Worm (Caenorhabditis elegans) whole organism, young adult: Measurements from ENCODE around the gene aps-2.

Source experiments
- B0019.2 ChIP-seq: fragments of 200-800 bp; sonication (Bioruptor generic); conservative IDR thresholded peaks from 2 replicates; pipeline ENCODE4 v1.3.6; 2022; ENCODE audit warnings: missing genetic modification reagents, missing genetic modification characterization, missing compliant biosample characterization
- B0035.1 ChIP-seq: sonication (generic microtip); optimal IDR thresholded peaks from 2 replicates; lab custom pipeline; 2016; ENCODE audit warnings: missing genetic modification characterization, mild to moderate bottlenecking, missing compliant biosample characterization, missing genotype, missing genetic modification reagents
- B0261.1 ChIP-seq: sonication (generic microtip); optimal IDR thresholded peaks from 2 replicates; lab custom pipeline; 2016; ENCODE audit warnings: mild to moderate bottlenecking, missing genetic modification characterization, moderate library complexity, missing compliant biosample characterization
- B0336.3 ChIP-seq: fragments of 200-800 bp; sonication (Bioruptor generic); IDR thresholded peaks from 2 replicates; pipeline ENCODE4 v1.3.6; 2022; ENCODE audit warnings: missing genetic modification characterization, missing compliant biosample characterization
- C06A6.2 ChIP-seq: fragments of 200-800 bp; sonication (Bioruptor generic); conservative IDR thresholded peaks from 2 replicates; pipeline ENCODE4 v1.3.6; 2022; ENCODE audit warnings: missing genetic modification characterization, missing compliant biosample characterization
- C17E4.6 ChIP-seq: fragments of 200-800 bp; sonication (Bioruptor generic); IDR thresholded peaks from 2 replicates; pipeline ENCODE4 v1.3.6; 2022; ENCODE audit warnings: missing genetic modification reagents, missing genetic modification characterization, missing compliant biosample characterization
- F10E7.11 ChIP-seq: sonication (generic microtip); optimal IDR thresholded peaks from 2 replicates; lab custom pipeline; 2017; ENCODE audit warnings: mild to moderate bottlenecking, missing genetic modification characterization, moderate library complexity, missing compliant biosample characterization
- F23B12.7 ChIP-seq: sonication (generic microtip); optimal IDR thresholded peaks from 2 replicates; lab custom pipeline; 2017; ENCODE audit warnings: missing genetic modification characterization, mild to moderate bottlenecking, missing compliant biosample characterization, antibody characterized with exemption, moderate library complexity; ENCODE audit not compliant: insufficient read depth
- F37B4.10 ChIP-seq: fragments of 200-800 bp; sonication (Bioruptor generic); IDR thresholded peaks from 2 replicates; pipeline ENCODE4 v1.3.6; 2022; ENCODE audit warnings: missing genetic modification characterization, missing compliant biosample characterization
- F55B11.4 ChIP-seq: sonication (generic microtip); optimal IDR thresholded peaks from 2 replicates; lab custom pipeline; 2016; ENCODE audit warnings: missing compliant biosample characterization, missing genetic modification characterization, borderline replicate concordance; ENCODE audit not compliant: insufficient read depth
- K12H6.12 ChIP-seq: fragments of 200-800 bp; sonication (Bioruptor generic); optimal IDR thresholded peaks from 2 replicates; lab custom pipeline; 2018; ENCODE audit warnings: mild to moderate bottlenecking, missing genetic modification characterization, missing compliant biosample characterization
- Y56A3A.18 ChIP-seq: fragments of 200-800 bp; sonication (Bioruptor generic); IDR thresholded peaks from 2 replicates; pipeline ENCODE4 v1.3.6; 2022; ENCODE audit warnings: missing genetic modification reagents, missing genetic modification characterization, missing compliant biosample characterization
- attf-3 ChIP-seq: fragments of 200-800 bp; sonication (Bioruptor generic); conservative IDR thresholded peaks from 2 replicates; pipeline ENCODE4 v1.3.6; 2022; ENCODE audit warnings: missing genetic modification reagents, missing genetic modification characterization, missing compliant biosample characterization
- attf-5 ChIP-seq: fragments of 200-800 bp; sonication (Bioruptor generic); optimal IDR thresholded peaks from 2 replicates; lab custom pipeline; 2018; ENCODE audit warnings: mild to moderate bottlenecking, missing genetic modification characterization, missing compliant biosample characterization
- attf-6 ChIP-seq: fragments of 200-800 bp; sonication (Bioruptor generic); IDR thresholded peaks from 2 replicates; pipeline ENCODE4 v1.3.6; 2022; ENCODE audit warnings: missing genetic modification reagents, missing genetic modification characterization, missing compliant biosample characterization
- bed-2 ChIP-seq: fragments of 200-800 bp; sonication (Bioruptor generic); IDR thresholded peaks from 2 replicates; pipeline ENCODE4 v1.3.6; 2022; ENCODE audit warnings: missing genetic modification reagents, missing genetic modification characterization, missing compliant biosample characterization
- cebp-1 ChIP-seq, 2 experiments: fragments of 200-800 bp in 1 of 2; sonication (Bioruptor generic) in 1 of 2; sonication (generic microtip) in 1 of 2; IDR thresholded peaks in 1 of 2; optimal IDR thresholded peaks in 1 of 2; 2 replicates each; pipeline versions ENCODE4 v1.3.6 to Lab custom; 2017 to 2022; ENCODE audit warnings: missing compliant biosample characterization in 2 of 2, missing genetic modification characterization in 2 of 2, mild to moderate bottlenecking in 1 of 2, missing genetic modification reagents in 1 of 2, moderate library complexity in 1 of 2
- ceh-27 ChIP-seq: fragments of 200-800 bp; sonication (Bioruptor generic); optimal IDR thresholded peaks from 2 replicates; lab custom pipeline; 2018; ENCODE audit warnings: mild to moderate bottlenecking, missing genetic modification characterization, moderate library complexity, missing compliant biosample characterization
- dpff-1 ChIP-seq: sonication (generic microtip); optimal IDR thresholded peaks from 2 replicates; lab custom pipeline; 2017; ENCODE audit warnings: mild to moderate bottlenecking, missing genetic modification characterization, missing compliant biosample characterization
- ekl-4 ChIP-seq: fragments of 200-800 bp; sonication (Bioruptor generic); IDR thresholded peaks from 2 replicates; pipeline ENCODE4 v1.3.6; 2022; ENCODE audit warnings: missing genetic modification reagents, missing genetic modification characterization, missing compliant biosample characterization
- fkh-3 ChIP-seq: sonication (generic microtip); optimal IDR thresholded peaks from 2 replicates; lab custom pipeline; 2016; ENCODE audit warnings: mild to moderate bottlenecking, missing genetic modification characterization, missing compliant biosample characterization
- gei-17 ChIP-seq: fragments of 200-800 bp; sonication (Bioruptor generic); optimal IDR thresholded peaks from 2 replicates; lab custom pipeline; 2018; ENCODE audit warnings: mild to moderate bottlenecking, missing genetic modification characterization, missing compliant biosample characterization
- hlh-12 ChIP-seq: sonication (generic microtip); optimal IDR thresholded peaks from 2 replicates; lab custom pipeline; 2016; ENCODE audit warnings: missing genetic modification characterization, missing compliant biosample characterization
- hlh-26 ChIP-seq: fragments of 200-800 bp; sonication (Bioruptor generic); conservative IDR thresholded peaks from 2 replicates; pipeline ENCODE4 v1.3.6; 2022; ENCODE audit warnings: missing genetic modification reagents, missing genetic modification characterization, missing compliant biosample characterization
- hmg-1.2 ChIP-seq: fragments of 200-800 bp; sonication (Bioruptor generic); IDR thresholded peaks from 2 replicates; pipeline ENCODE4 v1.3.6; 2022; ENCODE audit warnings: missing genetic modification reagents, missing genetic modification characterization, missing compliant biosample characterization
- hsf-1 ChIP-seq: fragments of 200-800 bp; sonication (Bioruptor generic); IDR thresholded peaks from 2 replicates; pipeline ENCODE4 v1.3.6; 2022; ENCODE audit warnings: missing genetic modification reagents, missing genetic modification characterization, missing compliant biosample characterization
- let-526 ChIP-seq: fragments of 200-800 bp; sonication (Bioruptor generic); IDR thresholded peaks from 2 replicates; pipeline ENCODE4 v1.3.6; 2022; ENCODE audit warnings: missing genetic modification reagents, missing genetic modification characterization, missing compliant biosample characterization
- lin-40 ChIP-seq: sonication (generic microtip); optimal IDR thresholded peaks from 2 replicates; lab custom pipeline; 2016; ENCODE audit warnings: missing genetic modification characterization, mild to moderate bottlenecking, missing compliant biosample characterization, missing genotype, missing genetic modification reagents
- lin-54 ChIP-seq: fragments of 200-800 bp; sonication (Bioruptor generic); optimal IDR thresholded peaks from 2 replicates; lab custom pipeline; 2018; ENCODE audit warnings: mild to moderate bottlenecking, missing genetic modification characterization, missing compliant biosample characterization
- lsl-1 ChIP-seq: fragments of 200-800 bp; sonication (Bioruptor generic); optimal IDR thresholded peaks from 2 replicates; lab custom pipeline; 2018; ENCODE audit warnings: mild to moderate bottlenecking, missing genetic modification characterization, moderate library complexity, missing compliant biosample characterization
- lsy-27 ChIP-seq: sonication (generic microtip); optimal IDR thresholded peaks from 2 replicates; lab custom pipeline; 2017; ENCODE audit warnings: missing genetic modification characterization, mild to moderate bottlenecking, missing compliant biosample characterization, antibody characterized with exemption, missing genotype, borderline replicate concordance; ENCODE audit not compliant: insufficient read depth
- nfyb-1 ChIP-seq: fragments of 200-800 bp; sonication (Bioruptor generic); IDR thresholded peaks from 2 replicates; pipeline ENCODE4 v1.3.6; 2022; ENCODE audit warnings: missing genetic modification reagents, missing genetic modification characterization, missing compliant biosample characterization
- nhr-120 ChIP-seq: fragments of 200-800 bp; sonication (Bioruptor generic); IDR thresholded peaks from 2 replicates; pipeline ENCODE4 v1.3.6; 2022; ENCODE audit warnings: missing genetic modification characterization, missing compliant biosample characterization
- pbrm-1 ChIP-seq: fragments of 200-800 bp; sonication (Bioruptor generic); IDR thresholded peaks from 2 replicates; pipeline ENCODE4 v1.3.6; 2022; ENCODE audit warnings: missing genetic modification reagents, missing genetic modification characterization, missing compliant biosample characterization
- sdz-38 ChIP-seq: sonication (generic microtip); optimal IDR thresholded peaks from 2 replicates; lab custom pipeline; 2016; ENCODE audit warnings: missing genotype, missing genetic modification characterization, missing compliant biosample characterization
- sptf-2 ChIP-seq: fragments of 200-800 bp; sonication (Bioruptor generic); optimal IDR thresholded peaks from 2 replicates; lab custom pipeline; 2018; ENCODE audit warnings: mild to moderate bottlenecking, missing genetic modification characterization, missing compliant biosample characterization
- unc-62 ChIP-seq: fragments of 150-350 bp; optimal IDR thresholded peaks from 2 replicates; lab custom pipeline; 2014; ENCODE audit warnings: missing biosample characterization, missing genetic modification reagents, missing genetic modification characterization
- xnd-1 ChIP-seq: sonication (generic microtip); optimal IDR thresholded peaks from 2 replicates; lab custom pipeline; 2016; ENCODE audit warnings: missing genotype, missing genetic modification reagents, missing genetic modification characterization, missing compliant biosample characterization
- ztf-18 ChIP-seq: sonication (generic microtip); optimal IDR thresholded peaks from 2 replicates; lab custom pipeline; 2016; ENCODE audit warnings: missing genotype, mild to moderate bottlenecking, missing genetic modification characterization, missing compliant biosample characterization

Gene aps-2

ce11 chrX:4427387-4427786, 30.7 kb upstream of the aps-2 start:
- TF ChIP-seq C06A6.2 (GFP tag; lab: Robert Waterston, UW) = no peak
- no peak for TF ChIP-seq B0035.1 (tag; lab: Kevin White, UChicago)
- TF ChIP-seq C17E4.6 (GFP tag; lab: Robert Waterston, UW) = no peak
- no peak for TF ChIP-seq unc-62 (GFP tag; lab: Kevin White, UChicago)
- TF ChIP-seq hlh-12 (tag; lab: Kevin White, UChicago) = no peak
- no peak for TF ChIP-seq dpff-1 (tag; lab: Kevin White, UChicago)
- TF ChIP-seq nhr-120 (GFP tag; lab: Robert Waterston, UW) = no peak
- TF ChIP-seq bed-2 (GFP tag; lab: Robert Waterston, UW) = no peak
- TF ChIP-seq lsy-27 (tag; lab: Kevin White, UChicago) = no peak
- no peak for TF ChIP-seq fkh-3

DNA sequence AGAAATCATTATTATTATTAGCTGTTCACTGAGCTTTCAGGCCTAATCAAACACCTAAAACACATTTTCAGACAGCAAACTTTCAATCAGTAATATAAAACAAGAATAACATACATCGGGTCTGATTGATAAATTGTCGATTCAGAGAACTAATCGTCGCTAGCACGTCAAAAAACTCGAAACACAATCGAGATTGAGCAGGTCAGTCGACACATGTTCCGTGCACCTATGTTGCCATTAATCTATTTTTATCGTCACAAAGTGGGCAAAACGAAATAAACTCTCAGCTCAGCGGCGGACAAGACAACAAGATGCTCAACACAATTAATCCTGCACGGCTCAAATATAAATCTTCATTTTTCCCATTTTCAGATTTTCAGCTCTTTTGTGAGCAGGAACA, 28.7 kb upstream of the aps-2 start:
- TF ChIP-seq ceh-27 (no peak), hlh-26 (GFP tag; lab: Robert Waterston, UW) (no peak), attf-6 (GFP tag; lab: Robert Waterston, UW) (no peak), pbrm-1 (GFP tag; lab: Robert Waterston, UW) (no peak), cebp-1 (GFP tag; IDR thresholded peaks at IDR 0.05; lab: Robert Waterston, UW) (no peak), cebp-1 (tag; optimal IDR thresholded peaks at IDR 0.05; lab: Kevin White, UChicago) (no peak), attf-3 (GFP tag; lab: Robert Waterston, UW) (no peak), hsf-1 (GFP tag; lab: Robert Waterston, UW) (no peak), K12H6.12 (tag; lab: Kevin White, UChicago) (no peak), lsy-27 (tag; lab: Kevin White, UChicago) (no peak), gei-17 (GFP tag; lab: Kevin White, UChicago) (no peak), let-526 (GFP tag; lab: Robert Waterston, UW) (no peak), lin-54 (GFP tag; lab: Kevin White, UChicago) (no peak), B0261.1 (no peak), lsl-1 (GFP tag; lab: Kevin White, UChicago) (no peak), F55B11.4 (tag; lab: Kevin White, UChicago) (no peak), xnd-1 (no peak), B0336.3 (GFP tag; lab: Robert Waterston, UW) (no peak)

DNA sequence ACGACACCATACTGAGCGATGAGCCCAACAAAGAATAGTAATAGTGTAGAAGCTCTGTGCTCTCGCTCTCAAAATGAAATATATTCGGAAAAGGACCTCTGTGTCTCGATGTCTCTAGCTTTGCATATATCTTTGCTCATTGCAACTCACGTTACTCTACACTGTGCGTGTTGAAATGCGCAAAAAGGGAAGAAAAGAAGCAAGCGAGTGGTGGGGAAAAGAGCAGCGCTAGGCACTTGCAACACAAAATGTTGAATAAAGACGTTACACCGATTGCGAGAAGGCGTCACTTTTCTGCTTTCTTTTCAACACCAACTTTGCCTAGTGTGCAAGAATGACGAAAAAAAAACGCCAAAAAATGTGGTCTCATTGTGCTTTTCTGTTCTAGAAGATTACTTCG, 23.5 kb upstream of the aps-2 start:
- TF ChIP-seq nfyb-1 (GFP tag; lab: Robert Waterston, UW) (0 out of 2 replicates have a peak, but pooled peaks have one; percentile 25), lin-40 (tag; lab: Kevin White, UChicago) (no peak)

DNA sequence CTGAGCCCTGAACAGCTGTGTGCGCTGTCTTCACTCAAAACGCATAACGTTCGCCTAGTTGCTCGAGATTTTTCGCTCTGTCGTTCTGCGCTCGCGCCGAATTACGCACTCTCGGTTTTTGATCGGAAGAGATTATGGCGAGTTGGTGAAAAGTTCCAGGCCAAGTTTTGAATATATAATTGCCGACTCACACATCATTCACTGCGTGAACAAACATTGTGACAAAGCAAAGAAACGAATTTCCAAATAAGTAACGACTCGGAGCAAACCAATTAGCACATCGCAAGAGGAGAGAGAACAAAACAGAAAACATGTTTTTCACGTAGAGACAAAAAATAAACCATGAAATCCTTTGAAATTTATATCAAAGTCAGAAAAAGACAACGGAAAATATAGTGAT, 22.7 kb upstream of the aps-2 start:
- TF ChIP-seq sdz-38 (tag; lab: Kevin White, UChicago) (no peak), Y56A3A.18 (GFP tag; lab: Robert Waterston, UW) (no peak), ztf-18 (tag; lab: Kevin White, UChicago) (no peak), F10E7.11 (tag; lab: Kevin White, UChicago) (no peak), sptf-2 (GFP tag; lab: Kevin White, UChicago) (no peak), F37B4.10 (no peak), B0019.2 (GFP tag; lab: Robert Waterston, UW) (no peak), F23B12.7 (no peak), attf-5 (GFP tag; lab: Kevin White, UChicago) (no peak), hmg-1.2 (GFP tag; lab: Robert Waterston, UW) (no peak), ekl-4 (GFP tag; lab: Robert Waterston, UW) (no peak)
